Worm (Caenorhabditis elegans) whole organism, young adult: ENCODE results near the gene K08A2.2.
A peak's percentile ranks its signal among the peaks of the same experiment; 100 is the strongest.

Experiments used
- B0261.1 ChIP-seq: sonication (generic microtip); optimal IDR thresholded peaks from 2 replicates; lab custom pipeline; 2016; ENCODE audit warnings: mild to moderate bottlenecking, missing genetic modification characterization, moderate library complexity, missing compliant biosample characterization
- B0336.3 ChIP-seq: fragments of 200-800 bp; sonication (Bioruptor generic); IDR thresholded peaks from 2 replicates; pipeline ENCODE4 v1.3.6; 2022; ENCODE audit warnings: missing genetic modification characterization, missing compliant biosample characterization
- C06A6.2 ChIP-seq: fragments of 200-800 bp; sonication (Bioruptor generic); conservative IDR thresholded peaks from 2 replicates; pipeline ENCODE4 v1.3.6; 2022; ENCODE audit warnings: missing genetic modification characterization, missing compliant biosample characterization
- F33H1.4 ChIP-seq: fragments of 200-800 bp; sonication (Bioruptor generic); IDR thresholded peaks from 2 replicates; pipeline ENCODE4 v1.3.6; 2022; ENCODE audit warnings: missing genetic modification reagents, missing genetic modification characterization, missing compliant biosample characterization
- F49E8.2 ChIP-seq: sonication (generic microtip); optimal IDR thresholded peaks from 3 replicates; lab custom pipeline; 2017; ENCODE audit warnings: missing genetic modification characterization, mild to moderate bottlenecking, missing compliant biosample characterization, antibody characterized with exemption, moderate library complexity; ENCODE audit not compliant: insufficient read depth
- F55B11.4 ChIP-seq: sonication (generic microtip); optimal IDR thresholded peaks from 2 replicates; lab custom pipeline; 2016; ENCODE audit warnings: missing compliant biosample characterization, missing genetic modification characterization, borderline replicate concordance; ENCODE audit not compliant: insufficient read depth
- Y53F4B.3 ChIP-seq: fragments of 200-800 bp; sonication (Bioruptor generic); IDR thresholded peaks from 2 replicates; pipeline ENCODE4 v1.3.6; 2022; ENCODE audit warnings: missing genetic modification reagents, missing genetic modification characterization, missing compliant biosample characterization
- aptf-2 ChIP-seq: fragments of 200-800 bp; sonication (Bioruptor generic); conservative IDR thresholded peaks from 2 replicates; pipeline ENCODE4 v1.3.6; 2022; ENCODE audit warnings: missing genetic modification reagents, missing genetic modification characterization, missing compliant biosample characterization
- atf-7 ChIP-seq: sonication (generic microtip); optimal IDR thresholded peaks from 2 replicates; lab custom pipeline; 2017; ENCODE audit warnings: mild to moderate bottlenecking, missing genetic modification characterization, missing compliant biosample characterization
- bed-1 ChIP-seq: fragments of 200-800 bp; sonication (Bioruptor generic); IDR thresholded peaks from 2 replicates; pipeline ENCODE4 v1.3.6; 2022; ENCODE audit warnings: missing genetic modification reagents, missing genetic modification characterization, missing compliant biosample characterization
- ccch-3 ChIP-seq: fragments of 200-800 bp; sonication (Bioruptor generic); optimal IDR thresholded peaks from 2 replicates; lab custom pipeline; 2018; ENCODE audit warnings: mild to moderate bottlenecking, missing genetic modification characterization, missing compliant biosample characterization
- ceh-100 ChIP-seq: fragments of 200-800 bp; sonication (Bioruptor generic); IDR thresholded peaks from 2 replicates; pipeline ENCODE4 v1.3.6; 2022; ENCODE audit warnings: missing genetic modification reagents, missing genetic modification characterization, missing compliant biosample characterization
- ceh-27 ChIP-seq: fragments of 200-800 bp; sonication (Bioruptor generic); optimal IDR thresholded peaks from 2 replicates; lab custom pipeline; 2018; ENCODE audit warnings: mild to moderate bottlenecking, missing genetic modification characterization, moderate library complexity, missing compliant biosample characterization
- ceh-79 ChIP-seq: sonication (generic microtip); optimal IDR thresholded peaks from 2 replicates; lab custom pipeline; 2017; ENCODE audit warnings: mild to moderate bottlenecking, missing genetic modification characterization, missing compliant biosample characterization
- egl-44 ChIP-seq: fragments of 200-800 bp; sonication (Bioruptor generic); IDR thresholded peaks from 2 replicates; pipeline ENCODE4 v1.3.6; 2022; ENCODE audit warnings: missing genetic modification reagents, missing genetic modification characterization, missing compliant biosample characterization
- him-1 ChIP-seq: sonication (generic microtip); optimal IDR thresholded peaks from 2 replicates; lab custom pipeline; 2016; ENCODE audit warnings: missing genotype, missing genetic modification reagents, missing genetic modification characterization, missing compliant biosample characterization
- hmg-1.2 ChIP-seq: fragments of 200-800 bp; sonication (Bioruptor generic); IDR thresholded peaks from 2 replicates; pipeline ENCODE4 v1.3.6; 2022; ENCODE audit warnings: missing genetic modification reagents, missing genetic modification characterization, missing compliant biosample characterization
- lin-26 ChIP-seq: fragments of 200-800 bp; sonication (Bioruptor generic); IDR thresholded peaks from 2 replicates; pipeline ENCODE4 v1.3.6; 2022; ENCODE audit warnings: missing genetic modification reagents, missing genetic modification characterization, missing compliant biosample characterization
- lin-35 ChIP-seq, 3 experiments: fragments of 150-350 bp in 2 of 3; sonication (generic microtip) in 1 of 3; optimal IDR thresholded peaks; 2 replicates each; lab custom pipeline; 2014 to 2018; ENCODE audit warnings: missing biosample characterization in 3 of 3, missing genetic modification characterization in 3 of 3, missing genetic modification reagents in 3 of 3
- lin-40 ChIP-seq: sonication (generic microtip); optimal IDR thresholded peaks from 2 replicates; lab custom pipeline; 2016; ENCODE audit warnings: missing genetic modification characterization, mild to moderate bottlenecking, missing compliant biosample characterization, missing genotype, missing genetic modification reagents
- mel-28 ChIP-seq: sonication (generic microtip); optimal IDR thresholded peaks from 2 replicates; lab custom pipeline; 2016; ENCODE audit warnings: borderline replicate concordance, mild to moderate bottlenecking, missing genetic modification characterization, missing compliant biosample characterization
- rpc-1 ChIP-seq, 2 experiments: fragments of 150-350 bp in 1 of 2; sonication (generic microtip) in 1 of 2; optimal IDR thresholded peaks; 2 replicates each; lab custom pipeline; 2014 to 2018; ENCODE audit warnings: missing biosample characterization in 1 of 2, missing genetic modification characterization in 1 of 2, missing genetic modification reagents in 1 of 2, missing genotype in 1 of 2
- snpc-1.3 ChIP-seq: sonication (generic microtip); optimal IDR thresholded peaks from 2 replicates; lab custom pipeline; 2017; ENCODE audit warnings: missing genetic modification characterization, mild to moderate bottlenecking, missing compliant biosample characterization, antibody characterized with exemption, moderate library complexity, missing genotype, missing genetic modification reagents; ENCODE audit not compliant: insufficient read depth
- snpc-4 ChIP-seq, 5 experiments: fragments of 150-350 bp in 1 of 5; sonication (generic microtip) in 4 of 5; optimal IDR thresholded peaks; 2 replicates each; lab custom pipeline; 2014 to 2018; ENCODE audit warnings: missing genetic modification characterization in 5 of 5, missing biosample characterization in 3 of 5, antibody characterized with exemption in 2 of 5, mild to moderate bottlenecking in 2 of 5, missing compliant biosample characterization in 2 of 5, missing genotype in 2 of 5, moderate library complexity in 2 of 5, missing genetic modification reagents in 1 of 5
- somi-1 ChIP-seq: fragments of 200-800 bp; sonication (Bioruptor generic); optimal IDR thresholded peaks from 2 replicates; lab custom pipeline; 2018; ENCODE audit warnings: mild to moderate bottlenecking, missing genetic modification characterization, missing compliant biosample characterization
- sptf-2 ChIP-seq: fragments of 200-800 bp; sonication (Bioruptor generic); optimal IDR thresholded peaks from 2 replicates; lab custom pipeline; 2018; ENCODE audit warnings: mild to moderate bottlenecking, missing genetic modification characterization, missing compliant biosample characterization
- tbp1 ChIP-seq: fragments of 200-800 bp; sonication (Bioruptor generic); optimal IDR thresholded peaks from 2 replicates; lab custom pipeline; 2018; ENCODE audit warnings: mild to moderate bottlenecking, missing genetic modification characterization, missing compliant biosample characterization
- unc-130 ChIP-seq: sonication (generic microtip); optimal IDR thresholded peaks from 2 replicates; lab custom pipeline; 2016; ENCODE audit warnings: missing genetic modification reagents, missing genetic modification characterization, missing compliant biosample characterization
- xnd-1 ChIP-seq: sonication (generic microtip); optimal IDR thresholded peaks from 2 replicates; lab custom pipeline; 2016; ENCODE audit warnings: missing genotype, missing genetic modification reagents, missing genetic modification characterization, missing compliant biosample characterization

The K08A2.2 gene

DNA sequence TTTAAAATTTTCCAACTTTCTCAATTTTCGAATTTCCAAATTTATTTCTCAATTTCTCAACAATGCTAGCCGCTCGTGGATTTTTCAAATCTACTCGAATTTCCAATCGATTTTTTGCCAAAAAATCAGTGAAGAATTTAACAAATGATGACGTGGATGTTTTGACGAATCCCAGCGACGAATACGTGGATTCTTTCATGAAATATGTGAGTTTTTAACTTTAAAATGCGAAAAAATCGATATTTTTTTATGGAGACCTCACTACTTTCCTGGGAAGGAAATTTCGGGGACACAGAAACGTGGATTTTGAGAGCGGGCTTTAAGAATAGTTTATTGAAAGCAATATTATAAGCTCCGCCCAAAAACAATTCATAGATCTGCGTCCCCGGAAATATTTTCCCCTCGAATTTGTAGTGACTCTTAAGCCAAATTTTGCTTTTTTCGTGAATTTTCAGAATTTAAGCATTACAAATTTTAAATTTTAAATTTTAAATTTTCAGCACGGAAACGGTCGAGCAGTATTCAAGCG, at the start of gene K08A2.2:
Gene K08A2.2 (plus strand): TSS at position 51 of the 529 bp plus-strand sequence.
- TF ChIP-seq ceh-100 (peak; percentile 91), lin-40 (tag; lab: Kevin White, UChicago) (no peak), ccch-3 (GFP tag; lab: Kevin White, UChicago) (no peak), somi-1 (GFP tag; lab: Kevin White, UChicago) (no peak), him-1 (tag; lab: Kevin White, UChicago) (peak; percentile 22), ceh-27 (GFP tag; lab: Kevin White, UChicago) (peak; percentile 13), mel-28 (tag; lab: Kevin White, UChicago) (no peak)
- TF ChIP-seq, all 124 proteins: peak for 3

DNA sequence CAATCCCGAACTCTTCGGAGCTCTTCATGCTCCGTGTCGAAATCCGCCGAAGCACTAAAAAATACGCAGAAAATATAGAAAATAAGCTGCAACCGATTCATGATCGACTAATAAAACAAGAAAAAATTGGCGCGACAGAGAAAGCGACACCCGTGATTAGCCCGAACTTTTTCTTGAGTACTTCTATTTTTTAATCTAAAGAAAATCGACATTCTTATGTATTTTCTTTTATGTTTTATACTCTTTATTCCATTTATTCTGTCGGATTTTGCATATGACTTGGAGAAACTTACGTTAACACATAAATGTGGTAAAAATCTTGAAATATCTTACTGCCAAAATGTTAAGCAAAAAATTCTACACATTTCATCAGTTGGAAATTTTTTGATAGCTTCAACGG, 47.4 kb upstream of the K08A2.2 start, which contains the start of the genes irld-50 and irld-49:
Gene irld-50 (minus strand): TSS at position 101 of the 400 bp plus-strand sequence.
Gene irld-49 (plus strand): TSS at position 211 of the 400 bp plus-strand sequence.
- TF ChIP-seq unc-130 (GFP tag; lab: Kevin White, UChicago) (no peak), bed-1 (no peak), lin-26 (GFP tag; lab: Robert Waterston, UW) (no peak), rpc-1 (optimal IDR thresholded peaks at IDR 0.05; lab: Kevin White, UChicago) (no peak), rpc-1 (tag; optimal IDR thresholded peaks at IDR 0.05; lab: Kevin White, UChicago) (no peak), Y53F4B.3 (GFP tag; lab: Robert Waterston, UW) (no peak)
- TF ChIP-seq, all 124 proteins: peak for 0

DNA sequence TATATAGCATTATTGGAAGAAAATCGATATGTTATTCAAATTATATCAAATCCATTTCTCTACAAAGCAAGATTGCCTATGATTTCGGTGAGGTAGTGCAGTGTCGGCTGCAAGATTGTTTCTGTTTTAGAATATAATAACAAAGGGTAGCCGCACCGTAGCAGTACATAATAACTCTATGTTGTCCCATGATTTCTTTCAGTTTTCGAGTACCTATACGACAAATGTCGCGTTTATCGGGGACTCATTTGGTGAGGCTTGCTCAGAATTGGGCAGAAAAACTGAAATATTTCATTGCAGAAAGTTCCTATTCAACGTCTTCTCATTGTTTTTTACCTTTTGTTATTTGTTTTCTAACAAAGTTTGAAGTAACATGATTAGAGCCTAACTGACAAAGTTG, 45.0 kb upstream of the K08A2.2 start, which contains the start of gene srw-79:
Gene srw-79 (plus strand): TSS at position 301 of the 400 bp plus-strand sequence.
- TF ChIP-seq ceh-27 (GFP tag; lab: Kevin White, UChicago) (no peak), lin-35 (GFP tag; optimal IDR thresholded peaks at IDR 0.05; lab: Kevin White, UChicago) (no peak), atf-7 (tag; lab: Kevin White, UChicago) (no peak), snpc-1.3 (tag; lab: Kevin White, UChicago) (no peak)

DNA sequence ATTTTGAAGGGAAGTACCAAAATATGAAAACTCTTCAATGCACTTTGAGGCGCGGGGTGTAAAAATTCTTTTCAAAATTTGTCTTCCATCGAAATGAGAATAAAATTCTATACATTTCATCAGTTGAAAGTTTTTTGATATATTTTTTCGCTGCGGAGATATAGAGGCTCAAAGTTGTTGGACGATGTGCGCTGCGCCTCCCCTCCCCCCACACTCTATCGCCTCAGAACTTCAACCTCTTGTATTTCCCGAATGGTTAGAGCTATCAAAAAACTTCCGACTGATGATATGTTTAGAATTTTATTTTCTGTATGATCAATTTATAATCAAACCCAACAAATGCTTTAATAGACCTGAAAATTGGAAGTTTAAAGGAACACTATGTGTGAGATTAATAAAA, 42.8 kb upstream of the K08A2.2 start:
- TF ChIP-seq hmg-1.2, result 0 out of 2 replicates have a peak, but pooled peaks have one; percentile 27
- TF ChIP-seq egl-44 (GFP tag; lab: Robert Waterston, UW), result no peak
- no peak for TF ChIP-seq ceh-79
- no peak for TF ChIP-seq F49E8.2 (tag; lab: Kevin White, UChicago)
- no peak for TF ChIP-seq sptf-2 (GFP tag; lab: Kevin White, UChicago)

ce11 chrII:2952629-2953028, 38.8 kb upstream of the K08A2.2 start, which contains the start of gene irld-51:
irld-51 (minus strand) TSS chrII:2952729.
- TF ChIP-seq rpc-1 (optimal IDR thresholded peaks at IDR 0.05; lab: Kevin White, UChicago) (no peak), rpc-1 (tag; optimal IDR thresholded peaks at IDR 0.05; lab: Kevin White, UChicago) (peak; percentile 21), F55B11.4 (no peak), B0336.3 (GFP tag; lab: Robert Waterston, UW) (no peak), C06A6.2 (no peak)
- TF ChIP-seq, all 124 proteins: peak for 1

DNA sequence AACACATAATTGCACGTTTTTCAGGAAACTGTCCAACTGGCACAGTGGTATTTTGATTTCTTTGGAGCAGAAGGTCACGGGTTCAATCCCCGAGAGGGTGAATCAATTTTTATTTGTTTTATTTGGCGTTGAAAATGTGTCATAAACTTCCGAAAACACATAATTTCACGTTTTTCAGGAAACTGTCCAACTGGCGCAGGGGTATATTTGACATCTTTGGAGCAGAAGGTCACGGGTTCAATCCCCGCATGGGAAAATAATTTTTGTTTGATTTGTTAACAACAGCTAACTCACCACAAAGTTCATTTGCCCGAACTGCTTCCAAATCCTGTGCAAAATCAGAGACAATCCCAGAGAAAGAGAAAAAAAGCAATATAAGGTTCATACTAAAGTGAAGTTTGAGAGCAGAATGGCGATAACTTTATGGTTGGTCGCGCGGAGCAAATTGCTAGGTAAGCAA, 35.7 kb upstream of the K08A2.2 start, which contains the start of gene irld-48:
Gene irld-48 (plus strand): TSS at position 410 of the 460 bp plus-strand sequence.
- peak; percentile 70 for TF ChIP-seq tbp1 (GFP tag; lab: Kevin White, UChicago)
- TF ChIP-seq snpc-4 (GFP tag; optimal IDR thresholded peaks at IDR 0.05; lab: Kevin White, UChicago), result no peak
- TF ChIP-seq snpc-4 (tag; optimal IDR thresholded peaks at IDR 0.05; lab: Kevin White, UChicago), result no peak
- 0 out of 2 replicates have a peak, but pooled peaks have one; percentile 22 for TF ChIP-seq lin-26 (GFP tag; lab: Robert Waterston, UW)
- TF ChIP-seq F33H1.4 (GFP tag; lab: Robert Waterston, UW), result no peak
- no peak for TF ChIP-seq xnd-1 (tag; lab: Kevin White, UChicago)
- no peak for TF ChIP-seq aptf-2 (GFP tag; lab: Robert Waterston, UW)
- TF ChIP-seq B0261.1 (tag; lab: Kevin White, UChicago), result peak; percentile 34
- no peak for TF ChIP-seq rpc-1 (optimal IDR thresholded peaks at IDR 0.05; lab: Kevin White, UChicago)
- TF ChIP-seq rpc-1 (tag; optimal IDR thresholded peaks at IDR 0.05; lab: Kevin White, UChicago), result peak; percentile 62
